Worm (Caenorhabditis elegans) whole organism, young adult: ENCODE data around the gene F11A5.13.

Experiments used
- B0261.1 ChIP-seq: sonication (generic microtip); optimal IDR thresholded peaks from 2 replicates; lab custom pipeline; 2016; ENCODE audit warnings: mild to moderate bottlenecking, missing genetic modification characterization, moderate library complexity, missing compliant biosample characterization
- B0336.3 ChIP-seq: fragments of 200-800 bp; sonication (Bioruptor generic); IDR thresholded peaks from 2 replicates; pipeline ENCODE4 v1.3.6; 2022; ENCODE audit warnings: missing genetic modification characterization, missing compliant biosample characterization
- C06A6.2 ChIP-seq: fragments of 200-800 bp; sonication (Bioruptor generic); conservative IDR thresholded peaks from 2 replicates; pipeline ENCODE4 v1.3.6; 2022; ENCODE audit warnings: missing genetic modification characterization, missing compliant biosample characterization
- F49E8.2 ChIP-seq: sonication (generic microtip); optimal IDR thresholded peaks from 3 replicates; lab custom pipeline; 2017; ENCODE audit warnings: missing genetic modification characterization, mild to moderate bottlenecking, missing compliant biosample characterization, antibody characterized with exemption, moderate library complexity; ENCODE audit not compliant: insufficient read depth
- T26A5.8 ChIP-seq: sonication (generic microtip); optimal IDR thresholded peaks from 2 replicates; lab custom pipeline; 2016; ENCODE audit warnings: missing genetic modification characterization, missing compliant biosample characterization
- Y95B8A.8 ChIP-seq: fragments of 200-800 bp; sonication (Bioruptor generic); IDR thresholded peaks from 2 replicates; pipeline ENCODE4 v1.3.6; 2022; ENCODE audit warnings: missing genetic modification reagents, missing genetic modification characterization, missing compliant biosample characterization
- ama-1 ChIP-seq, 3 experiments: fragments of 150-350 bp in 1 of 3; sonication (generic microtip) in 2 of 3; optimal IDR thresholded peaks; 2 replicates each; lab custom pipeline; 2014 to 2018; ENCODE audit warnings: missing biosample characterization in 2 of 3, missing genetic modification characterization in 2 of 3, missing genetic modification reagents in 2 of 3
- attf-5 ChIP-seq: fragments of 200-800 bp; sonication (Bioruptor generic); optimal IDR thresholded peaks from 2 replicates; lab custom pipeline; 2018; ENCODE audit warnings: mild to moderate bottlenecking, missing genetic modification characterization, missing compliant biosample characterization
- attf-6 ChIP-seq: fragments of 200-800 bp; sonication (Bioruptor generic); IDR thresholded peaks from 2 replicates; pipeline ENCODE4 v1.3.6; 2022; ENCODE audit warnings: missing genetic modification reagents, missing genetic modification characterization, missing compliant biosample characterization
- bed-1 ChIP-seq: fragments of 200-800 bp; sonication (Bioruptor generic); IDR thresholded peaks from 2 replicates; pipeline ENCODE4 v1.3.6; 2022; ENCODE audit warnings: missing genetic modification reagents, missing genetic modification characterization, missing compliant biosample characterization
- cebp-1 ChIP-seq, 2 experiments: fragments of 200-800 bp in 1 of 2; sonication (Bioruptor generic) in 1 of 2; sonication (generic microtip) in 1 of 2; IDR thresholded peaks in 1 of 2; optimal IDR thresholded peaks in 1 of 2; 2 replicates each; pipeline versions ENCODE4 v1.3.6 to Lab custom; 2017 to 2022; ENCODE audit warnings: missing compliant biosample characterization in 2 of 2, missing genetic modification characterization in 2 of 2, mild to moderate bottlenecking in 1 of 2, missing genetic modification reagents in 1 of 2, moderate library complexity in 1 of 2
- ceh-100 ChIP-seq: fragments of 200-800 bp; sonication (Bioruptor generic); IDR thresholded peaks from 2 replicates; pipeline ENCODE4 v1.3.6; 2022; ENCODE audit warnings: missing genetic modification reagents, missing genetic modification characterization, missing compliant biosample characterization
- ceh-27 ChIP-seq: fragments of 200-800 bp; sonication (Bioruptor generic); optimal IDR thresholded peaks from 2 replicates; lab custom pipeline; 2018; ENCODE audit warnings: mild to moderate bottlenecking, missing genetic modification characterization, moderate library complexity, missing compliant biosample characterization
- ceh-79 ChIP-seq: sonication (generic microtip); optimal IDR thresholded peaks from 2 replicates; lab custom pipeline; 2017; ENCODE audit warnings: mild to moderate bottlenecking, missing genetic modification characterization, missing compliant biosample characterization
- dox-1 ChIP-seq: fragments of 200-800 bp; sonication (Bioruptor generic); IDR thresholded peaks from 2 replicates; pipeline ENCODE4 v1.3.6; 2022; ENCODE audit warnings: missing genetic modification reagents, missing genetic modification characterization, missing compliant biosample characterization
- ets-4 ChIP-seq: fragments of 200-800 bp; sonication (Bioruptor generic); optimal IDR thresholded peaks from 2 replicates; lab custom pipeline; 2018; ENCODE audit warnings: mild to moderate bottlenecking, missing genetic modification characterization, missing compliant biosample characterization
- fkh-3 ChIP-seq: sonication (generic microtip); optimal IDR thresholded peaks from 2 replicates; lab custom pipeline; 2016; ENCODE audit warnings: mild to moderate bottlenecking, missing genetic modification characterization, missing compliant biosample characterization
- gei-17 ChIP-seq: fragments of 200-800 bp; sonication (Bioruptor generic); optimal IDR thresholded peaks from 2 replicates; lab custom pipeline; 2018; ENCODE audit warnings: mild to moderate bottlenecking, missing genetic modification characterization, missing compliant biosample characterization
- hlh-12 ChIP-seq: sonication (generic microtip); optimal IDR thresholded peaks from 2 replicates; lab custom pipeline; 2016; ENCODE audit warnings: missing genetic modification characterization, missing compliant biosample characterization
- hlh-26 ChIP-seq: fragments of 200-800 bp; sonication (Bioruptor generic); conservative IDR thresholded peaks from 2 replicates; pipeline ENCODE4 v1.3.6; 2022; ENCODE audit warnings: missing genetic modification reagents, missing genetic modification characterization, missing compliant biosample characterization
- hmg-1.2 ChIP-seq: fragments of 200-800 bp; sonication (Bioruptor generic); IDR thresholded peaks from 2 replicates; pipeline ENCODE4 v1.3.6; 2022; ENCODE audit warnings: missing genetic modification reagents, missing genetic modification characterization, missing compliant biosample characterization
- let-607 ChIP-seq, 2 experiments: fragments of 200-800 bp in 1 of 2; sonication (Bioruptor generic) in 1 of 2; sonication (generic microtip) in 1 of 2; optimal IDR thresholded peaks; 2 replicates each; lab custom pipeline; 2016 to 2018; ENCODE audit warnings: mild to moderate bottlenecking in 2 of 2, missing compliant biosample characterization in 2 of 2, missing genetic modification characterization in 2 of 2, moderate library complexity in 2 of 2, missing genotype in 1 of 2
- lin-54 ChIP-seq: fragments of 200-800 bp; sonication (Bioruptor generic); optimal IDR thresholded peaks from 2 replicates; lab custom pipeline; 2018; ENCODE audit warnings: mild to moderate bottlenecking, missing genetic modification characterization, missing compliant biosample characterization
- lir-1 ChIP-seq: fragments of 200-800 bp; sonication (Bioruptor generic); conservative IDR thresholded peaks from 2 replicates; pipeline ENCODE4 v1.3.6; 2022; ENCODE audit warnings: missing genetic modification reagents, missing genetic modification characterization, missing compliant biosample characterization
- lsy-27 ChIP-seq: sonication (generic microtip); optimal IDR thresholded peaks from 2 replicates; lab custom pipeline; 2017; ENCODE audit warnings: missing genetic modification characterization, mild to moderate bottlenecking, missing compliant biosample characterization, antibody characterized with exemption, missing genotype, borderline replicate concordance; ENCODE audit not compliant: insufficient read depth
- madf-10 ChIP-seq: sonication (generic microtip); optimal IDR thresholded peaks from 2 replicates; lab custom pipeline; 2016; ENCODE audit warnings: mild to moderate bottlenecking, missing genetic modification characterization, missing compliant biosample characterization
- mel-28 ChIP-seq: sonication (generic microtip); optimal IDR thresholded peaks from 2 replicates; lab custom pipeline; 2016; ENCODE audit warnings: borderline replicate concordance, mild to moderate bottlenecking, missing genetic modification characterization, missing compliant biosample characterization
- nfya-2 ChIP-seq: fragments of 200-800 bp; sonication (Bioruptor generic); IDR thresholded peaks from 2 replicates; pipeline ENCODE4 v1.3.6; 2022; ENCODE audit warnings: missing genetic modification reagents, missing genetic modification characterization, missing compliant biosample characterization
- nhr-27 ChIP-seq: fragments of 200-800 bp; sonication (Bioruptor generic); optimal IDR thresholded peaks from 2 replicates; lab custom pipeline; 2018; ENCODE audit warnings: mild to moderate bottlenecking, missing genetic modification characterization, moderate library complexity, missing compliant biosample characterization
- pbrm-1 ChIP-seq: fragments of 200-800 bp; sonication (Bioruptor generic); IDR thresholded peaks from 2 replicates; pipeline ENCODE4 v1.3.6; 2022; ENCODE audit warnings: missing genetic modification reagents, missing genetic modification characterization, missing compliant biosample characterization
- repo-1 ChIP-seq: sonication (generic microtip); optimal IDR thresholded peaks from 2 replicates; lab custom pipeline; 2017; ENCODE audit warnings: mild to moderate bottlenecking, missing genetic modification characterization, missing compliant biosample characterization
- sdz-38 ChIP-seq: sonication (generic microtip); optimal IDR thresholded peaks from 2 replicates; lab custom pipeline; 2016; ENCODE audit warnings: missing genotype, missing genetic modification characterization, missing compliant biosample characterization
- snpc-3.4 ChIP-seq: sonication (generic microtip); optimal IDR thresholded peaks from 2 replicates; lab custom pipeline; 2017; ENCODE audit warnings: missing genetic modification characterization, mild to moderate bottlenecking, missing compliant biosample characterization, antibody characterized with exemption, moderate library complexity, missing genotype, missing genetic modification reagents
- snpc-4 ChIP-seq, 5 experiments: fragments of 150-350 bp in 1 of 5; sonication (generic microtip) in 4 of 5; optimal IDR thresholded peaks; 2 replicates each; lab custom pipeline; 2014 to 2018; ENCODE audit warnings: missing genetic modification characterization in 5 of 5, missing biosample characterization in 3 of 5, antibody characterized with exemption in 2 of 5, mild to moderate bottlenecking in 2 of 5, missing compliant biosample characterization in 2 of 5, missing genotype in 2 of 5, moderate library complexity in 2 of 5, missing genetic modification reagents in 1 of 5
- somi-1 ChIP-seq: fragments of 200-800 bp; sonication (Bioruptor generic); optimal IDR thresholded peaks from 2 replicates; lab custom pipeline; 2018; ENCODE audit warnings: mild to moderate bottlenecking, missing genetic modification characterization, missing compliant biosample characterization
- tbx-9 ChIP-seq: sonication (generic microtip); optimal IDR thresholded peaks from 2 replicates; lab custom pipeline; 2016; ENCODE audit warnings: borderline replicate concordance, missing genetic modification characterization, inconsistent platforms, missing compliant biosample characterization

F11A5.13 gene

ce11 chrV:16266514-16266913, 40.0 kb upstream of the F11A5.13 start, which contains the start of gene T13F3.4:
Gene T13F3.4, minus strand, starts transcription at chrV:16266614.
- TF ChIP-seq dox-1 (GFP tag; lab: Robert Waterston, UW) (no peak), ceh-79 (no peak), cebp-1 (GFP tag; IDR thresholded peaks at IDR 0.05; lab: Robert Waterston, UW) (no peak), cebp-1 (tag; optimal IDR thresholded peaks at IDR 0.05; lab: Kevin White, UChicago) (no peak), B0261.1 (tag; lab: Kevin White, UChicago) (no peak), nfya-2 (no peak)

- no peak for TF ChIP-seq attf-6 (GFP tag; lab: Robert Waterston, UW)
These were observed 33.2 kb upstream of the F11A5.13 start, which contains the start of gene nhr-127 for ce11 chrV:16259684-16260083. Gene nhr-127, plus strand, starts transcription at chrV:16259984.

- TF ChIP-seq hmg-1.2 (no peak), sdz-38 (no peak)
These were observed 31.7 kb upstream of the F11A5.13 start, which contains the start of gene nhr-218 for ce11 chrV:16258142-16258541. Gene nhr-218, plus strand, starts transcription at chrV:16258442.

ce11 chrV:16256395-16256794, 29.9 kb upstream of the F11A5.13 start, which contains the start of gene bgnt-1.3:
Gene bgnt-1.3, minus strand, starts transcription at chrV:16256495.
- TF ChIP-seq tbx-9: no peak
- no peak for TF ChIP-seq lir-1 (GFP tag; lab: Robert Waterston, UW)
- TF ChIP-seq lin-54: no peak
- TF ChIP-seq T26A5.8 (tag; lab: Kevin White, UChicago): no peak
- TF ChIP-seq lsy-27 (tag; lab: Kevin White, UChicago): no peak
- no peak for TF ChIP-seq let-607 (tag; optimal IDR thresholded peaks at IDR 0.05; lab: Kevin White, UChicago)
- no peak for TF ChIP-seq fkh-3 (tag; lab: Kevin White, UChicago)
- no peak for TF ChIP-seq B0336.3 (GFP tag; lab: Robert Waterston, UW)
- no peak for TF ChIP-seq snpc-3.4 (tag; lab: Kevin White, UChicago)
- TF ChIP-seq snpc-4 (GFP tag; optimal IDR thresholded peaks at IDR 0.05; lab: Kevin White, UChicago): no peak
- no peak for TF ChIP-seq snpc-4 (tag; optimal IDR thresholded peaks at IDR 0.05; lab: Kevin White, UChicago)
- TF ChIP-seq repo-1 (tag; lab: Kevin White, UChicago): no peak
- TF ChIP-seq hlh-12 (tag; lab: Kevin White, UChicago): no peak
- no peak for TF ChIP-seq nhr-27 (tag; lab: Kevin White, UChicago)

- TF ChIP-seq madf-10 (no peak), bed-1 (GFP tag; lab: Robert Waterston, UW) (no peak), pbrm-1 (GFP tag; lab: Robert Waterston, UW) (no peak), Y95B8A.8 (GFP tag; lab: Robert Waterston, UW) (no peak), ceh-27 (GFP tag; lab: Kevin White, UChicago) (no peak), mel-28 (tag; lab: Kevin White, UChicago) (no peak)
These were observed 27.2 kb upstream of the F11A5.13 start, which contains the start of gene gcy-20 for ce11 chrV:16253687-16254086. Gene gcy-20, minus strand, starts transcription at chrV:16253787.

- no peak for TF ChIP-seq attf-6 (GFP tag; lab: Robert Waterston, UW)
- no peak for TF ChIP-seq gei-17 (GFP tag; lab: Kevin White, UChicago)
- no peak for TF ChIP-seq nhr-27 (tag; lab: Kevin White, UChicago)
- no peak for TF ChIP-seq ets-4 (GFP tag; lab: Kevin White, UChicago)
- TF ChIP-seq B0261.1 (tag; lab: Kevin White, UChicago): no peak
- no peak for TF ChIP-seq snpc-4 (GFP tag; optimal IDR thresholded peaks at IDR 0.05; lab: Kevin White, UChicago)
- no peak for TF ChIP-seq snpc-4 (tag; optimal IDR thresholded peaks at IDR 0.05; lab: Kevin White, UChicago)
- no peak for TF ChIP-seq lsy-27 (tag; lab: Kevin White, UChicago)
- TF ChIP-seq ceh-100 (GFP tag; lab: Robert Waterston, UW): no peak
- no peak for TF ChIP-seq hlh-26
- TF ChIP-seq dox-1 (GFP tag; lab: Robert Waterston, UW): no peak
- no peak for TF ChIP-seq repo-1 (tag; lab: Kevin White, UChicago)
- TF ChIP-seq attf-5 (GFP tag; lab: Kevin White, UChicago): no peak
- TF ChIP-seq C06A6.2: no peak
- no peak for TF ChIP-seq F49E8.2 (tag; lab: Kevin White, UChicago)
- no peak for TF ChIP-seq somi-1
- no peak for TF ChIP-seq ama-1 (optimal IDR thresholded peaks at IDR 0.05; lab: Kevin White, UChicago)
- no peak for TF ChIP-seq ama-1 (GFP tag; optimal IDR thresholded peaks at IDR 0.05; lab: Kevin White, UChicago)
These were observed 22.6 kb upstream of the F11A5.13 start for ce11 chrV:16249105-16249504.
